Worm (Caenorhabditis elegans) whole organism, L2 larva: Measurements from ENCODE around the gene atgl-1.
A peak's percentile ranks its signal among the peaks of the same experiment; 100 is the strongest.

Experiments
- C34F6.9 ChIP-seq: fragments of 150-350 bp; optimal IDR thresholded peaks from 2 replicates; lab custom pipeline; 2014; ENCODE audit warnings: missing biosample characterization, missing genetic modification characterization
- F13H6.1 ChIP-seq: sonication (generic microtip); optimal IDR thresholded peaks from 2 replicates; lab custom pipeline; 2016; ENCODE audit warnings: missing genetic modification characterization, missing compliant biosample characterization
- R02D3.7 ChIP-seq: fragments of 150-350 bp; optimal IDR thresholded peaks from 2 replicates; lab custom pipeline; 2014; ENCODE audit warnings: missing biosample characterization, missing genetic modification characterization
- aly-2 ChIP-seq: fragments of 150-350 bp; optimal IDR thresholded peaks from 2 replicates; lab custom pipeline; 2014; ENCODE audit warnings: missing biosample characterization, missing genetic modification characterization
- ama-1 ChIP-seq: fragments of 150-350 bp; optimal IDR thresholded peaks from 2 replicates; lab custom pipeline; 2018; ENCODE audit warnings: inconsistent platforms
- blmp-1 ChIP-seq: sonication (generic microtip); optimal IDR thresholded peaks from 2 replicates; lab custom pipeline; 2017; ENCODE audit warnings: missing genetic modification characterization, mild to moderate bottlenecking, missing compliant biosample characterization, antibody characterized with exemption, moderate library complexity; ENCODE audit not compliant: insufficient read depth
- ceh-16 ChIP-seq: fragments of 150-350 bp; optimal IDR thresholded peaks from 2 replicates; lab custom pipeline; 2014; ENCODE audit warnings: missing biosample characterization, missing genetic modification characterization
- crh-2 ChIP-seq: sonication (generic microtip); optimal IDR thresholded peaks from 2 replicates; lab custom pipeline; 2017; ENCODE audit warnings: missing biosample characterization, missing genetic modification characterization
- egl-27 ChIP-seq: sonication (generic microtip); optimal IDR thresholded peaks from 3 replicates; lab custom pipeline; 2017; ENCODE audit warnings: missing biosample characterization, missing genetic modification reagents, missing genetic modification characterization
- elt-1 ChIP-seq: fragments of 150-350 bp; optimal IDR thresholded peaks from 2 replicates; lab custom pipeline; 2014; ENCODE audit warnings: missing biosample characterization, missing genetic modification characterization
- fos-1 ChIP-seq: fragments of 150-350 bp; optimal IDR thresholded peaks from 2 replicates; lab custom pipeline; 2014; ENCODE audit warnings: missing biosample characterization, missing genetic modification characterization
- gmeb-1 ChIP-seq: fragments of 150-350 bp; optimal IDR thresholded peaks from 2 replicates; lab custom pipeline; 2014; ENCODE audit warnings: missing biosample characterization, missing genetic modification characterization
- lin-11 ChIP-seq: fragments of 150-350 bp; sonication (generic microtip); optimal IDR thresholded peaks from 2 replicates; lab custom pipeline; 2014; ENCODE audit warnings: missing biosample characterization, missing genetic modification characterization, inconsistent platforms, mixed read lengths
- lin-13 ChIP-seq: fragments of 150-350 bp; optimal IDR thresholded peaks from 2 replicates; lab custom pipeline; 2014; ENCODE audit warnings: missing biosample characterization, missing genetic modification reagents, missing genetic modification characterization
- lin-39 ChIP-seq: fragments of 150-350 bp; optimal IDR thresholded peaks from 2 replicates; lab custom pipeline; 2014; ENCODE audit warnings: missing biosample characterization, missing genetic modification reagents, missing genetic modification characterization
- lsy-2 ChIP-seq, 2 experiments: fragments of 150-350 bp in 1 of 2; sonication (generic microtip) in 1 of 2; optimal IDR thresholded peaks; 2 replicates each; lab custom pipeline; 2014 to 2017; ENCODE audit warnings: missing biosample characterization in 2 of 2, missing genetic modification characterization in 2 of 2
- mab-5 ChIP-seq: fragments of 150-350 bp; optimal IDR thresholded peaks from 2 replicates; lab custom pipeline; 2014; ENCODE audit warnings: missing biosample characterization, missing genetic modification characterization
- mbf-1 ChIP-seq: sonication (generic microtip); optimal IDR thresholded peaks from 2 replicates; lab custom pipeline; 2017; ENCODE audit warnings: missing biosample characterization, missing genetic modification characterization
- mdl-1 ChIP-seq, 2 experiments: fragments of 150-350 bp in 1 of 2; sonication (generic microtip) in 1 of 2; optimal IDR thresholded peaks; 2 replicates each; lab custom pipeline; 2017; ENCODE audit warnings: missing biosample characterization in 2 of 2, missing genetic modification characterization in 2 of 2
- nhr-129 ChIP-seq: fragments of 150-350 bp; optimal IDR thresholded peaks from 2 replicates; lab custom pipeline; 2014; ENCODE audit warnings: missing biosample characterization, missing genetic modification characterization
- nhr-21 ChIP-seq: fragments of 150-350 bp; optimal IDR thresholded peaks from 2 replicates; lab custom pipeline; 2014; ENCODE audit warnings: missing biosample characterization, missing genetic modification characterization
- nhr-23 ChIP-seq: fragments of 150-350 bp; optimal IDR thresholded peaks from 2 replicates; lab custom pipeline; 2014; ENCODE audit warnings: missing biosample characterization, missing genetic modification reagents, missing genetic modification characterization
- nhr-237 ChIP-seq: fragments of 150-350 bp; optimal IDR thresholded peaks from 2 replicates; lab custom pipeline; 2014; ENCODE audit warnings: missing biosample characterization, missing genetic modification characterization
- nhr-25 ChIP-seq: fragments of 150-350 bp; sonication (generic microtip); optimal IDR thresholded peaks from 3 replicates; lab custom pipeline; 2014; ENCODE audit warnings: missing biosample characterization, missing genetic modification characterization
- nhr-77 ChIP-seq: fragments of 150-350 bp; optimal IDR thresholded peaks from 2 replicates; lab custom pipeline; 2014; ENCODE audit warnings: missing biosample characterization, missing genetic modification characterization
- skn-1 ChIP-seq: sonication (generic microtip); optimal IDR thresholded peaks from 2 replicates; lab custom pipeline; 2017; ENCODE audit warnings: missing biosample characterization, missing genetic modification characterization
- sma-9 ChIP-seq, 2 experiments: fragments of 150-350 bp in 1 of 2; sonication (generic microtip) in 1 of 2; optimal IDR thresholded peaks; 2 replicates each; lab custom pipeline; 2014 to 2016; ENCODE audit warnings: missing genetic modification characterization in 2 of 2, mild to moderate bottlenecking in 1 of 2, missing biosample characterization in 1 of 2, missing compliant biosample characterization in 1 of 2, missing genetic modification reagents in 1 of 2, moderate library complexity in 1 of 2
- unc-39 ChIP-seq: fragments of 150-350 bp; optimal IDR thresholded peaks from 2 replicates; lab custom pipeline; 2014; ENCODE audit warnings: missing biosample characterization, missing genetic modification characterization
- unc-55 ChIP-seq: fragments of 150-350 bp; sonication (generic microtip); optimal IDR thresholded peaks from 3 replicates; lab custom pipeline; 2014; ENCODE audit warnings: missing biosample characterization, missing genetic modification reagents, missing genetic modification characterization
- unc-62 ChIP-seq: fragments of 150-350 bp; optimal IDR thresholded peaks from 2 replicates; lab custom pipeline; 2014; ENCODE audit warnings: missing biosample characterization, missing genetic modification reagents, missing genetic modification characterization
- zag-1 ChIP-seq: fragments of 150-350 bp; optimal IDR thresholded peaks from 2 replicates; lab custom pipeline; 2014; ENCODE audit warnings: missing biosample characterization, missing genetic modification characterization
- ztf-1 ChIP-seq: fragments of 200-800 bp; sonication (Bioruptor generic); conservative IDR thresholded peaks from 2 replicates; pipeline ENCODE4 v1.3.6; 2022; ENCODE audit warnings: missing genetic modification characterization, missing compliant biosample characterization
- ztf-11 ChIP-seq: sonication (generic microtip); optimal IDR thresholded peaks from 2 replicates; lab custom pipeline; 2017; ENCODE audit warnings: missing biosample characterization, missing genetic modification characterization

Gene atgl-1

DNA sequence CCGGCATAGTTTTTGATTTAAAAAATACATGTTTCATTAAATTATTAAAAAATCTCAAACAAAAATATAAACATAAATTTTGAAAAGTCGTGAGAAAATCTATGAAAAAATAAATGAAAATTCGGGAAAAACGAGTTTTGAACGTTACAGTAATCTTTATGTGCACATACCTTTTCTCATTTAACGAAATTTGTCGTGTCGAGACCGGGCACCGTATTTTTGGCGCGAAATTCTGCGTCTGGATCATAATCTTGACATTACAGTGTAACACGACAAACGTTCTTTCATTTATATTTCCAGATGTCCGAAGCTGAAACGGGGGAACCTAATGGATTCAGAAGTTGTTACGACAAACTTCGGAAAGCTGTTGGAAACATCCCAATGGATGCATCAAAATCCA, 29.7 kb downstream of the atgl-1 start, which contains the start of gene C16A3.2:
Gene C16A3.2 (plus strand): TSS at position 301 of the 400 bp plus-strand sequence.
- TF ChIP-seq fos-1 (no peak), nhr-129 (no peak), ztf-11 (tag; lab: Kevin White, UChicago) (no peak), nhr-25 (no peak), C34F6.9 (no peak), lin-11 (no peak), mdl-1 (tag; optimal IDR thresholded peaks at IDR 0.05; lab: Kevin White, UChicago) (no peak), ama-1 (no peak), mab-5 (tag; lab: Kevin White, UChicago) (no peak), mbf-1 (tag; lab: Kevin White, UChicago) (no peak), blmp-1 (tag; lab: Kevin White, UChicago) (no peak), gmeb-1 (tag; lab: Kevin White, UChicago) (no peak), lin-13 (GFP tag; lab: Kevin White, UChicago) (no peak), skn-1 (no peak), ztf-1 (GFP tag; lab: Robert Waterston, UW) (no peak), egl-27 (tag; lab: Kevin White, UChicago) (no peak), nhr-237 (no peak), sma-9 (GFP tag; optimal IDR thresholded peaks at IDR 0.05; lab: Kevin White, UChicago) (no peak), sma-9 (tag; optimal IDR thresholded peaks at IDR 0.05; lab: Kevin White, UChicago) (no peak), nhr-77 (tag; lab: Kevin White, UChicago) (no peak), ceh-16 (tag; lab: Kevin White, UChicago) (no peak)

DNA sequence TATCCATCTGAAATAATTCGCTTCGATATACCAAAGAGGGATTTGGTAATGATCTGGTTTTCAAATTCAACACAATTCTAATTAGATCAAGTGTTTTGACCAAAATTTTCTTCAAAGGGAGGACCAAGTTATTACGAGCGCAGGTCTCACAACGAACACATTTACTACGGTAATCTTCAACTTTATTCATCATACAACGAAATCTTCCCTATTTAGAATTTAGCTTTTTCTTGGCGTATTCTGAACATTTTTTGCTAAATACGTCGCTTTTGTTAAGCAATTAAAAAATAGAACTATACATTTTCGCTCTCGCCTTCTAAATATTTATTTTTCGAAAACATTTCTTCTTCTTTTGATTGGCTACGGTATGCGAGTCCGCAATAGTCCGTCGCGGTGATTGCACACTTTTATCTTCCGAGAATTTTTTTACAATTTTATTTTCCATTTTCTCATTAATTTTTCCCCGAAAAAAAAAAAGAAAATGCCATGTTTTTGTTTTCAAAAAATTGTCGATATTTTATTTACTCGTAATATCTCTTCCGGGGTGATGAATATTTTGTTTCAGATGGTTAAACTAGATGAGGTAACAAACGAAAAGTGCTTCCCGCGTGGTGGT, 36.2 kb downstream of the atgl-1 start, which contains the start of gene let-716:
Gene let-716 (plus strand): TSS at position 566 of the 616 bp plus-strand sequence.
- TF ChIP-seq nhr-21 (tag; lab: Kevin White, UChicago) (peak; percentile 21), ama-1 (no peak), C34F6.9 (no peak), lsy-2 (tag; optimal IDR thresholded peaks at IDR 0.05; lab: Kevin White, UChicago) (peak; percentile 85 to 97), nhr-23 (tag; lab: Kevin White, UChicago) (no peak), unc-55 (GFP tag; lab: Kevin White, UChicago) (peak; percentile 51), fos-1 (peak; percentile 6), crh-2 (peak; percentile 5)

DNA sequence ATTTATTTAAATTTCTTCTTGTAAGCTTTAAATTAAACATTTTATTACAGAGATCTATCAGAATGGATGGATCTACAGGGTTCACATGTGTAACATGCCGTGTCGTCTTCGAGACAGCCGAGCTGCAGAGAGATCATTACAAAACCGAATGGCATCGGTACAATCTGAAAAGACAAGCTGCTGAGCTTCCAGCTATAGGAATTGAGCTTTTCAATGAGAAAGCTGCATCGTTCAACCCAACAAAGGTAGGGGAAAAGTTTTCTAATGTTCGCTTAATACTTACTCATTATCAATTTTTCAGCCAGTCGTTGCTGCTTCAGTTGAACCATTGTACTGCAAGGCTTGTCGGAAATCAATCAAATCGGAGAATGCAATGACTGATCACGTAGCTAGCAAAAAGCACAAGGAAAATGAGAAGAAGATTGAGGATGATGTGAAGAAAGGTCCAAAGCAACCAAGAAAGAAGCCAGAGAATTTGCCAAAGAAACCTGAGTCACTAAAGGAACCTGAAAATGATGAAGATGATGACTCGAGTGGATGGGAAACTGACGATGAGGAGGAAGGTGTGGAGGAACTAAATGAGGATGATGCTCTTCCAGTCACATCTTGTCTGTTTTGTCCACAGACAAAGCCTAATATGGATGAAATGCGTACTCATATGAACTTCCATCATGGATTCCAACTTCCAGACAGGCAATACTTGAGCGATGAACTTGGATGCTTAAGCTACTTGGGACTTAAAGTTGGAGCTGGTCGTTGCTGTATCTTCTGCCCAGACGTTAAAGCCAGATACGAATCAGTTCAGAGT, 37.5 kb downstream of the atgl-1 start, which contains the start of gene znf-622:
Gene znf-622 (plus strand): TSS at position 51 of the 808 bp plus-strand sequence.
- TF ChIP-seq unc-39, result no peak
- TF ChIP-seq unc-55 (GFP tag; lab: Kevin White, UChicago), result no peak
- TF ChIP-seq zag-1 (tag; lab: Kevin White, UChicago), result no peak
- no peak for TF ChIP-seq C34F6.9
- TF ChIP-seq mbf-1 (tag; lab: Kevin White, UChicago), result no peak
- TF ChIP-seq R02D3.7, result no peak
- TF ChIP-seq crh-2, result no peak
- no peak for TF ChIP-seq nhr-25
- TF ChIP-seq fos-1, result no peak
- TF ChIP-seq, all 48 proteins: peak for 0

DNA sequence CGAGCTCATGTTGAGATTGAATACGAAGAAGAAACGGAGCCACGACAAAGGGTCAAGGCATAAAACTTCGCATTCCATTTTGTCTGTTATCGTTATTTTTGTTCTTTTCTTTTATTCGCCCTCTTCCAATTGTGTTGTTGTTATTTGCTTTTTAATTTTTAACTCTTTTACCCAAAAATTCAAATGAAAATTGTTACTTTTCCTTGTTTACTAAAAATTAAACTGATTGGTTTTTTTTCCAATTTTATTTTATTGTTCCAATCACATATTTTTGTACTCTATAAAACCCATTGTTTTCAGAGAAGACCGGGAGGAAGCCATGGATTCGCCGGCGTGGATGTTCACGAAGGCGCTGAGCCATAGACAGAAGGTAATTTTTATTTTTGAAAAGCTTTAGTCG, 38.8 kb downstream of the atgl-1 start, which contains the start of gene C16A3.5:
Gene C16A3.5 (plus strand): TSS at position 301 of the 400 bp plus-strand sequence.
- TF ChIP-seq elt-1 (tag; lab: Kevin White, UChicago), result no peak
- TF ChIP-seq ama-1, result no peak
- no peak for TF ChIP-seq lin-39 (tag; lab: Kevin White, UChicago)
- no peak for TF ChIP-seq mdl-1 (tag; optimal IDR thresholded peaks at IDR 0.05; lab: Kevin White, UChicago)
- no peak for TF ChIP-seq nhr-25
- TF ChIP-seq blmp-1 (tag; lab: Kevin White, UChicago), result no peak
- no peak for TF ChIP-seq ceh-16 (tag; lab: Kevin White, UChicago)

DNA sequence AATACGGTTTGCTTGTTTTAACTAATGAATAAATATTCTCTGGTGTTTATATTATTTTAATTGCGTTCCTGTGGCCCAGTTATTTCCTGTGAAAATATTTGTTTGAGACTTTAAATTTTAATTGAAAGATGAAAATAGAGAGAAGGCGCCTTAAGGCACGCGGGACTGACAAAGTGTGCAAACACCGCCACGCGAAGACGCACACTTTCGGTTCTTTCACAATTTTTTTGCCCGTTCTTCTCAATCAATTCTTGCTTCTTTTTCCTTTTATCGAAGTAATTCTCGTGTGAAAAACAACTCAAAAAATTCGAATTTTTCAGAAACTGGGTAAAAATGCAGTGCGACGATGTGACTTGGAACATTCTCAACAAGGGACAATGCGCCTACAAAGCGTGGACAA, 40.1 kb downstream of the atgl-1 start, which contains the start of gene C16A3.6:
Gene C16A3.6 (plus strand): TSS at position 84 of the 400 bp plus-strand sequence.
- TF ChIP-seq lsy-2 (tag; optimal IDR thresholded peaks at IDR 0.05; lab: Kevin White, UChicago) (peak; percentile 9 to 69), F13H6.1 (tag; lab: Kevin White, UChicago) (peak; percentile 25), nhr-129 (no peak), gmeb-1 (tag; lab: Kevin White, UChicago) (peak; percentile 18), mbf-1 (tag; lab: Kevin White, UChicago) (no peak), aly-2 (tag; lab: Kevin White, UChicago) (no peak), fos-1 (no peak), ama-1 (no peak), unc-55 (GFP tag; lab: Kevin White, UChicago) (peak; percentile 12), unc-62 (no peak)
